Fruit fly (Drosophila melanogaster) whole organism, prepupa: ENCODE data around the gene mal.
"Not testable (repeated sequence)": the region's sequence is repeated elsewhere in the genome, so short reads cannot be mapped to it uniquely, and the experiment has no call there.

Experiments used
- CG10669 ChIP-seq: fragments of 200-800 bp; sonication (Bioruptor generic); optimal IDR thresholded peaks from 3 replicates; lab custom pipeline; 2018; ENCODE audit warnings: missing biosample characterization, mild to moderate bottlenecking, missing genetic modification characterization, moderate library complexity
- CG11762 ChIP-seq: fragments of 200-800 bp; sonication (Bioruptor generic); optimal IDR thresholded peaks from 3 replicates; lab custom pipeline; 2016; ENCODE audit warnings: missing biosample characterization, missing genetic modification characterization; ENCODE audit not compliant: insufficient read depth
- CG32006 ChIP-seq: fragments of 200-800 bp; sonication (Bioruptor generic); optimal IDR thresholded peaks from 3 replicates; lab custom pipeline; 2017; ENCODE audit warnings: missing biosample characterization, mild to moderate bottlenecking, missing genetic modification characterization
- CG34406 ChIP-seq: fragments of 200-800 bp; sonication (Bioruptor generic); optimal IDR thresholded peaks from 3 replicates; lab custom pipeline; 2016; ENCODE audit warnings: missing biosample characterization, missing genetic modification characterization
- CG4318 ChIP-seq: fragments of 200-800 bp; sonication (Bioruptor generic); optimal IDR thresholded peaks from 3 replicates; lab custom pipeline; 2017; ENCODE audit warnings: missing biosample characterization, mild to moderate bottlenecking, missing genetic modification characterization
- CG6808 ChIP-seq: fragments of 200-800 bp; sonication (Bioruptor generic); optimal IDR thresholded peaks from 3 replicates; lab custom pipeline; 2017; ENCODE audit warnings: missing biosample characterization, missing genetic modification characterization, mild to moderate bottlenecking, moderate library complexity, missing genetic modification reagents
- CG7368 ChIP-seq: fragments of 200-800 bp; sonication (Bioruptor generic); optimal IDR thresholded peaks from 3 replicates; lab custom pipeline; 2016; ENCODE audit warnings: missing biosample characterization, missing genetic modification characterization
- CG8119 ChIP-seq: fragments of 200-800 bp; sonication (Bioruptor generic); IDR thresholded peaks from 3 replicates; pipeline ENCODE4 v1.3.6; 2022; ENCODE audit warnings: missing biosample characterization, missing genetic modification characterization
- CG9139 ChIP-seq: fragments of 200-800 bp; sonication (Bioruptor generic); optimal IDR thresholded peaks from 3 replicates; lab custom pipeline; 2017; ENCODE audit warnings: missing biosample characterization, mild to moderate bottlenecking, missing genetic modification characterization
- Eip78C ChIP-seq: fragments of 200-800 bp; sonication (Bioruptor generic); peaks from one replicate; lab custom pipeline; 2016; ENCODE audit warnings: missing biosample characterization, missing genetic modification characterization
- Eip93F ChIP-seq: fragments of 200-800 bp; sonication (Bioruptor generic); optimal IDR thresholded peaks from 2 replicates; lab custom pipeline; 2016; ENCODE audit warnings: missing biosample characterization, mild to moderate bottlenecking, missing genetic modification characterization
- Ets21C ChIP-seq: fragments of 200-800 bp; sonication (Bioruptor generic); optimal IDR thresholded peaks from 3 replicates; lab custom pipeline; 2016; ENCODE audit warnings: missing biosample characterization, missing genetic modification characterization
- Hr4 ChIP-seq: fragments of 200-800 bp; sonication (Bioruptor generic); optimal IDR thresholded peaks from 3 replicates; lab custom pipeline; 2016; ENCODE audit warnings: missing biosample characterization, missing genetic modification characterization
- Lpt ChIP-seq: fragments of 200-800 bp; sonication (Bioruptor generic); optimal IDR thresholded peaks from 3 replicates; lab custom pipeline; 2016; ENCODE audit warnings: missing biosample characterization, missing genetic modification characterization
- Sox15 ChIP-seq: fragments of 200-800 bp; sonication (Bioruptor generic); optimal IDR thresholded peaks from 3 replicates; lab custom pipeline; 2016; ENCODE audit warnings: missing biosample characterization, missing genetic modification characterization
- acj6 ChIP-seq: fragments of 200-800 bp; sonication (Bioruptor generic); optimal IDR thresholded peaks from 3 replicates; lab custom pipeline; 2016; ENCODE audit warnings: missing biosample characterization, missing genetic modification characterization
- dsx ChIP-seq: fragments of 200-800 bp; optimal IDR thresholded peaks from 3 replicates; lab custom pipeline; 2019; ENCODE audit warnings: missing biosample characterization, mild to moderate bottlenecking, missing genetic modification characterization, moderate library complexity; ENCODE audit not compliant: poor library complexity, severe bottlenecking
- eg ChIP-seq: fragments of 200-800 bp; sonication (Bioruptor generic); IDR thresholded peaks from 3 replicates; pipeline ENCODE4 v1.3.6; 2022; ENCODE audit warnings: missing biosample characterization, missing genetic modification characterization
- fd59A ChIP-seq: fragments of 200-800 bp; sonication (Bioruptor generic); optimal IDR thresholded peaks from 2 replicates; lab custom pipeline; 2017; ENCODE audit warnings: missing biosample characterization, mild to moderate bottlenecking, missing genetic modification characterization, missing genetic modification reagents
- fd85E ChIP-seq: fragments of 200-800 bp; sonication (Bioruptor generic); optimal IDR thresholded peaks from 3 replicates; lab custom pipeline; 2016; ENCODE audit warnings: missing biosample characterization, missing genetic modification characterization
- fkh ChIP-seq: fragments of 200-800 bp; sonication (Bioruptor generic); optimal IDR thresholded peaks from 3 replicates; lab custom pipeline; 2017; ENCODE audit warnings: missing biosample characterization, mild to moderate bottlenecking, missing genetic modification characterization, moderate library complexity
- net ChIP-seq: fragments of 200-800 bp; sonication (Bioruptor generic); optimal IDR thresholded peaks from 3 replicates; lab custom pipeline; 2016; ENCODE audit warnings: missing biosample characterization, missing genetic modification characterization
- pdm3 ChIP-seq: fragments of 200-800 bp; sonication (Bioruptor generic); optimal IDR thresholded peaks from 3 replicates; lab custom pipeline; 2016; ENCODE audit warnings: missing biosample characterization, missing genetic modification characterization
- salr ChIP-seq, 2 experiments: fragments of 200-800 bp; sonication (Bioruptor generic); optimal IDR thresholded peaks; 3 replicates each; lab custom pipeline; 2016 to 2018; ENCODE audit warnings: missing biosample characterization in 2 of 2, missing genetic modification characterization in 2 of 2, mild to moderate bottlenecking in 1 of 2
- ss ChIP-seq, 2 experiments: fragments of 200-800 bp; sonication (Bioruptor generic); optimal IDR thresholded peaks; 2 replicates in 1 of 2; 3 replicates in 1 of 2; lab custom pipeline; 2017 to 2018; ENCODE audit warnings: mild to moderate bottlenecking in 2 of 2, missing biosample characterization in 2 of 2, missing genetic modification characterization in 2 of 2, moderate library complexity in 1 of 2
- svp ChIP-seq: fragments of 200-800 bp; sonication (Bioruptor generic); peaks from one replicate; lab custom pipeline; 2016; ENCODE audit warnings: missing biosample characterization, missing genetic modification characterization
- topi ChIP-seq: fragments of 200-800 bp; sonication (Bioruptor generic); optimal IDR thresholded peaks from 3 replicates; lab custom pipeline; 2016; ENCODE audit warnings: missing biosample characterization, missing genetic modification characterization

mal gene

dm6 chrX:20446071-20446470, 16.6 kb downstream of the mal start, which contains the start of gene CG42578:
Gene CG42578, plus strand, starts transcription at chrX:20446371.
- not testable (repeated sequence) for TF ChIP-seq ss (GFP tag; optimal IDR thresholded peaks at IDR 0.05; lab: Kevin White, UChicago); CG7368 (GFP tag; lab: Kevin White, UChicago); Sox15 (GFP tag; lab: Kevin White, UChicago)

dm6 chrX:20447865-20448584, 18.6 kb downstream of the mal start:
- no peak for TF ChIP-seq CG34406 (GFP tag; lab: Kevin White, UChicago)
- TF ChIP-seq Hr4 (GFP tag; lab: Kevin White, UChicago), result peak; percentile 8
- no peak for TF ChIP-seq CG11762 (GFP tag; lab: Kevin White, UChicago)
- no peak for TF ChIP-seq net (GFP tag; lab: Kevin White, UChicago)
- TF ChIP-seq CG6808 (GFP tag; lab: Kevin White, UChicago), result peak; percentile 18
- peak; percentile 26 for TF ChIP-seq Eip78C (GFP tag; lab: Kevin White, UChicago)
- TF ChIP-seq dsx, result no peak
- peak; percentile 9 for TF ChIP-seq CG4318 (GFP tag; lab: Kevin White, UChicago)
- TF ChIP-seq ss (GFP tag; optimal IDR thresholded peaks at IDR 0.05; lab: Kevin White, UChicago), result peak in 1 of 2 experiments; percentile 3
- TF ChIP-seq topi, result peak; percentile 0
- peak; percentile 18 for TF ChIP-seq CG10669 (GFP tag; lab: Kevin White, UChicago)
- peak; percentile 54 for TF ChIP-seq CG32006 (GFP tag; lab: Kevin White, UChicago)
- TF ChIP-seq fd59A (GFP tag; lab: Kevin White, UChicago), result no peak
- no peak for TF ChIP-seq pdm3

- TF ChIP-seq Sox15 (GFP tag; lab: Kevin White, UChicago) (no peak), fd85E (GFP tag; lab: Kevin White, UChicago) (no peak), CG32006 (GFP tag; lab: Kevin White, UChicago) (no peak), CG9139 (GFP tag; lab: Kevin White, UChicago) (no peak), Lpt (GFP tag; lab: Kevin White, UChicago) (no peak), eg (GFP tag; lab: Robert Waterston, UW) (no peak), pdm3 (no peak)
Observed at dm6 chrX:20448828-20449427, 19.5 kb downstream of the mal start, which contains the start of gene tbc. Gene tbc, plus strand, starts transcription at chrX:20449331.

dm6 chrX:20466382-20466928, 37.0 kb downstream of the mal start:
- no peak for TF ChIP-seq Eip93F (GFP tag; lab: Kevin White, UChicago)
- TF ChIP-seq CG7368 (GFP tag; lab: Kevin White, UChicago), result no peak
- no peak for TF ChIP-seq pdm3
- TF ChIP-seq Lpt (GFP tag; lab: Kevin White, UChicago), result no peak
- no peak for TF ChIP-seq salr (GFP tag; optimal IDR thresholded peaks at IDR 0.05; lab: Kevin White, UChicago)
- TF ChIP-seq Ets21C (GFP tag; lab: Kevin White, UChicago), result no peak
- peak; percentile 54 for TF ChIP-seq svp
- no peak for TF ChIP-seq fkh (GFP tag; lab: Kevin White, UChicago)
- TF ChIP-seq Eip78C (GFP tag; lab: Kevin White, UChicago), result peak; percentile 57
- no peak for TF ChIP-seq Sox15 (GFP tag; lab: Kevin White, UChicago)
- no peak for TF ChIP-seq acj6

dm6 chrX:20467155-20467554, 37.7 kb downstream of the mal start, which contains the start of gene GstT3:
Gene GstT3, plus strand, starts transcription at chrX:20467455.
- TF ChIP-seq svp (peak; percentile 30), CG8119 (GFP tag; lab: Robert Waterston, UW) (no peak), Eip78C (GFP tag; lab: Kevin White, UChicago) (peak; percentile 13)
